Fruit fly (Drosophila melanogaster) whole organism, embryonic: ENCODE measurements around the gene CG33158.

ENCODE experiments used
- Atf-2 ChIP-seq: fragments of 200-800 bp; sonication (Bioruptor generic); optimal IDR thresholded peaks from 2 replicates; lab custom pipeline; 2016; ENCODE audit warnings: missing biosample characterization, missing genetic modification characterization
- B-H2 ChIP-seq: fragments of 200-800 bp; sonication (Bioruptor generic); optimal IDR thresholded peaks from 2 replicates; lab custom pipeline; 2018; ENCODE audit warnings: missing biosample characterization, mild to moderate bottlenecking, missing genetic modification characterization
- CG11560 ChIP-seq: fragments of 200-800 bp; sonication (Bioruptor generic); IDR thresholded peaks from 3 replicates; pipeline ENCODE4 v1.3.6; 2022; ENCODE audit warnings: missing biosample characterization, missing genetic modification characterization
- CG12236 ChIP-seq: fragments of 200-800 bp; sonication (Bioruptor generic); optimal IDR thresholded peaks from 2 replicates; lab custom pipeline; 2016; ENCODE audit warnings: missing biosample characterization, missing genetic modification characterization
- CG13123 ChIP-seq: fragments of 200-800 bp; sonication (Bioruptor generic); optimal IDR thresholded peaks from 2 replicates; lab custom pipeline; 2016; ENCODE audit warnings: missing biosample characterization, missing genetic modification characterization
- CG13424 ChIP-seq: fragments of 200-800 bp; sonication (Bioruptor generic); optimal IDR thresholded peaks from 2 replicates; lab custom pipeline; 2019; ENCODE audit warnings: missing biosample characterization, mild to moderate bottlenecking, missing genetic modification characterization, moderate library complexity
- CG1602 ChIP-seq: fragments of 200-800 bp; sonication (Bioruptor generic); optimal IDR thresholded peaks from 3 replicates; lab custom pipeline; 2016; ENCODE audit warnings: missing biosample characterization, missing genetic modification characterization
- CG17328 ChIP-seq: fragments of 200-800 bp; sonication (Bioruptor generic); IDR thresholded peaks from 2 replicates; pipeline ENCODE4 v1.3.6; 2022; ENCODE audit warnings: missing biosample characterization, missing genetic modification characterization
- CG17361 ChIP-seq: fragments of 200-800 bp; sonication (Bioruptor generic); IDR thresholded peaks from 3 replicates; pipeline ENCODE4 v1.3.6; 2022; ENCODE audit warnings: missing biosample characterization, missing genetic modification characterization
- CG17829 ChIP-seq: fragments of 200-800 bp; optimal IDR thresholded peaks from 2 replicates; lab custom pipeline; 2019; ENCODE audit warnings: missing biosample characterization, mild to moderate bottlenecking, missing genetic modification characterization, moderate library complexity
- CG30020 ChIP-seq: fragments of 200-800 bp; optimal IDR thresholded peaks from 2 replicates; lab custom pipeline; 2019; ENCODE audit warnings: missing biosample characterization, mild to moderate bottlenecking, missing genetic modification characterization, moderate library complexity
- CG32772 ChIP-seq: fragments of 200-800 bp; sonication (Bioruptor generic); IDR thresholded peaks from 2 replicates; pipeline ENCODE4 v1.3.6; 2022; ENCODE audit warnings: missing biosample characterization, missing genetic modification characterization
- CG4282 ChIP-seq: fragments of 200-800 bp; sonication (Bioruptor generic); optimal IDR thresholded peaks from 2 replicates; lab custom pipeline; 2016; ENCODE audit warnings: missing biosample characterization, missing genetic modification characterization
- CG4617 ChIP-seq: fragments of 200-800 bp; sonication (Bioruptor generic); optimal IDR thresholded peaks from 3 replicates; lab custom pipeline; 2016; ENCODE audit warnings: missing biosample characterization, missing genetic modification characterization, borderline replicate concordance
- CG6683 ChIP-seq: fragments of 200-800 bp; sonication (Bioruptor generic); optimal IDR thresholded peaks from 2 replicates; lab custom pipeline; 2017; ENCODE audit warnings: missing biosample characterization, mild to moderate bottlenecking, missing genetic modification characterization, missing genetic modification reagents
- CG6791 ChIP-seq: fragments of 200-800 bp; sonication (Bioruptor generic); IDR thresholded peaks from 3 replicates; pipeline ENCODE4 v1.3.6; 2022; ENCODE audit warnings: missing biosample characterization, missing genetic modification characterization; ENCODE audit not compliant: partially characterized antibody
- CG6813 ChIP-seq: fragments of 200-800 bp; sonication (Bioruptor generic); optimal IDR thresholded peaks from 2 replicates; lab custom pipeline; 2017; ENCODE audit warnings: missing biosample characterization, missing genetic modification characterization, mild to moderate bottlenecking, moderate library complexity, missing genetic modification reagents
- CG7745 ChIP-seq: fragments of 200-800 bp; sonication (Bioruptor generic); optimal IDR thresholded peaks from 2 replicates; lab custom pipeline; 2018; ENCODE audit warnings: missing biosample characterization, mild to moderate bottlenecking, missing genetic modification characterization, moderate library complexity
- Camta ChIP-seq: fragments of 200-800 bp; sonication (Bioruptor generic); optimal IDR thresholded peaks from 2 replicates; lab custom pipeline; 2016; ENCODE audit warnings: missing biosample characterization, missing genetic modification characterization
- Chrac-16 ChIP-seq: fragments of 200-800 bp; sonication (Bioruptor generic); optimal IDR thresholded peaks from 3 replicates; lab custom pipeline; 2016; ENCODE audit warnings: missing biosample characterization, missing genetic modification characterization
- Elba2 ChIP-seq: fragments of 200-800 bp; sonication (Bioruptor generic); optimal IDR thresholded peaks from 3 replicates; lab custom pipeline; 2016; ENCODE audit warnings: missing biosample characterization, missing genetic modification characterization
- HLH3B ChIP-seq: fragments of 200-800 bp; sonication (Bioruptor generic); IDR thresholded peaks from 2 replicates; pipeline ENCODE4 v1.3.6; 2022; ENCODE audit warnings: missing biosample characterization, missing genetic modification characterization
- Hmx ChIP-seq: fragments of 200-800 bp; sonication (Bioruptor generic); optimal IDR thresholded peaks from 2 replicates; lab custom pipeline; 2016; ENCODE audit warnings: missing biosample characterization, missing genetic modification characterization
- Hr51 ChIP-seq, 2 experiments: fragments of 200-800 bp; sonication (Bioruptor generic); optimal IDR thresholded peaks; 2 replicates in 1 of 2; 3 replicates in 1 of 2; lab custom pipeline; 2016 to 2018; ENCODE audit warnings: missing biosample characterization in 2 of 2, missing genetic modification characterization in 2 of 2, mild to moderate bottlenecking in 1 of 2, moderate library complexity in 1 of 2
- Mad ChIP-seq: fragments of 200-800 bp; sonication (Bioruptor generic); optimal IDR thresholded peaks from 2 replicates; lab custom pipeline; 2016; ENCODE audit warnings: missing biosample characterization, missing genetic modification characterization
- Oli ChIP-seq: fragments of 200-800 bp; sonication (Bioruptor generic); optimal IDR thresholded peaks from 2 replicates; lab custom pipeline; 2018; ENCODE audit warnings: missing biosample characterization, mild to moderate bottlenecking, missing genetic modification characterization, moderate library complexity
- Tbp ChIP-seq: fragments of >200 bp; optimal IDR thresholded peaks from 2 replicates; lab custom pipeline; 2018; ENCODE audit warnings: missing biosample characterization, missing genetic modification characterization
- bowl ChIP-seq: fragments of 200-800 bp; sonication (Bioruptor generic); IDR thresholded peaks from 2 replicates; pipeline ENCODE4 v1.3.6; 2022; ENCODE audit warnings: missing biosample characterization, missing genetic modification characterization
- bsh ChIP-seq, 2 experiments: fragments of 200-800 bp; sonication (Bioruptor generic); optimal IDR thresholded peaks; 2 replicates each; lab custom pipeline; 2017 to 2018; ENCODE audit warnings: mild to moderate bottlenecking in 2 of 2, missing biosample characterization in 2 of 2, missing genetic modification characterization in 2 of 2, moderate library complexity in 1 of 2
- caup ChIP-seq: fragments of 200-800 bp; sonication (Bioruptor generic); optimal IDR thresholded peaks from 3 replicates; lab custom pipeline; 2017; ENCODE audit warnings: missing biosample characterization, mild to moderate bottlenecking, missing genetic modification characterization, moderate library complexity; ENCODE audit not compliant: severe bottlenecking
- crp ChIP-seq, 2 experiments: fragments of 200-800 bp; sonication (Bioruptor generic); optimal IDR thresholded peaks; 2 replicates in 1 of 2; 3 replicates in 1 of 2; lab custom pipeline; 2017; ENCODE audit warnings: missing biosample characterization in 2 of 2, missing genetic modification characterization in 2 of 2, mild to moderate bottlenecking in 1 of 2, moderate library complexity in 1 of 2
- danr ChIP-seq: fragments of 200-800 bp; sonication (Bioruptor generic); IDR thresholded peaks from 2 replicates; pipeline ENCODE4 v1.3.6; 2022; ENCODE audit warnings: missing biosample characterization, missing genetic modification characterization
- dati ChIP-seq: fragments of 200-800 bp; sonication (Bioruptor generic); IDR thresholded peaks from 2 replicates; pipeline ENCODE4 v1.3.6; 2022; ENCODE audit warnings: missing biosample characterization, missing genetic modification characterization
- dmrt11E ChIP-seq: fragments of 200-800 bp; sonication (Bioruptor generic); optimal IDR thresholded peaks from 3 replicates; lab custom pipeline; 2018; ENCODE audit warnings: missing biosample characterization, mild to moderate bottlenecking, missing genetic modification characterization, moderate library complexity
- exex ChIP-seq: fragments of 200-800 bp; sonication (Bioruptor generic); optimal IDR thresholded peaks from 4 replicates; lab custom pipeline; 2018; ENCODE audit warnings: missing biosample characterization, mild to moderate bottlenecking, missing genetic modification characterization, moderate library complexity
- fd96Cb ChIP-seq: fragments of 200-800 bp; sonication (Bioruptor generic); optimal IDR thresholded peaks from 2 replicates; lab custom pipeline; 2018; ENCODE audit warnings: missing biosample characterization, mild to moderate bottlenecking, missing genetic modification characterization, moderate library complexity
- gsb ChIP-seq: fragments of 200-800 bp; sonication (Bioruptor generic); IDR thresholded peaks from 2 replicates; pipeline ENCODE4 v1.3.6; 2022; ENCODE audit warnings: missing biosample characterization, missing genetic modification characterization
- knrl ChIP-seq: fragments of 200-800 bp; sonication (Bioruptor generic); IDR thresholded peaks from 3 replicates; pipeline ENCODE4 v1.3.6; 2022; ENCODE audit warnings: missing biosample characterization, missing genetic modification characterization; ENCODE audit not compliant: partially characterized antibody
- nau ChIP-seq: fragments of 200-800 bp; sonication (Bioruptor generic); optimal IDR thresholded peaks from 3 replicates; lab custom pipeline; 2017; ENCODE audit warnings: missing biosample characterization, mild to moderate bottlenecking, missing genetic modification characterization, missing genetic modification reagents
- nerfin-1 ChIP-seq: fragments of 200-800 bp; sonication (Bioruptor generic); optimal IDR thresholded peaks from 3 replicates; lab custom pipeline; 2019; ENCODE audit warnings: missing biosample characterization, mild to moderate bottlenecking, missing genetic modification characterization, moderate library complexity
- otp ChIP-seq: fragments of 200-800 bp; sonication (Bioruptor generic); IDR thresholded peaks from 3 replicates; pipeline ENCODE4, ENCODE4 v1.3.6; 2022; ENCODE audit warnings: missing biosample characterization, missing genetic modification characterization
- peb ChIP-seq: fragments of 200-800 bp; sonication (Bioruptor generic); IDR thresholded peaks from 2 replicates; pipeline ENCODE4 v1.3.6; 2022; ENCODE audit warnings: missing biosample characterization, missing genetic modification characterization
- rib ChIP-seq: fragments of 200-800 bp; sonication (Bioruptor generic); IDR thresholded peaks from 2 replicates; pipeline ENCODE4 v1.3.6; 2022; ENCODE audit warnings: missing biosample characterization, missing genetic modification characterization
- scrt ChIP-seq: fragments of 200-800 bp; sonication (Bioruptor generic); optimal IDR thresholded peaks from 2 replicates; lab custom pipeline; 2018; ENCODE audit warnings: missing biosample characterization, mild to moderate bottlenecking, missing genetic modification characterization, moderate library complexity
- stc ChIP-seq: fragments of 200-800 bp; sonication (Bioruptor generic); IDR thresholded peaks from 2 replicates; pipeline ENCODE4 v1.3.6; 2022; ENCODE audit warnings: missing biosample characterization, missing genetic modification characterization
- toy ChIP-seq: fragments of 200-800 bp; sonication (Bioruptor generic); IDR thresholded peaks from 2 replicates; pipeline ENCODE4 v1.3.6; 2022; ENCODE audit warnings: missing biosample characterization, missing genetic modification characterization

CG33158 gene

dm6 chr3L:16385252-16385879 lies 34.0 kb upstream of the CG33158 start (continued):
- TF ChIP-seq CG13424 (tag; lab: Kevin White, UChicago) (no peak), gsb (GFP tag; lab: Robert Waterston, UW) (no peak), Mad (no peak), B-H2 (GFP tag; lab: Kevin White, UChicago) (peak; percentile 18), CG13123 (GFP tag; lab: Kevin White, UChicago) (no peak), Oli (tag; lab: Kevin White, UChicago) (no peak), crp (GFP tag; optimal IDR thresholded peaks at IDR 0.05; lab: Kevin White, UChicago) (peak in 1 of 2 experiments; percentile 65), CG6683 (GFP tag; lab: Kevin White, UChicago) (no peak), Atf-2 (GFP tag; lab: Kevin White, UChicago) (no peak), CG12236 (GFP tag; lab: Kevin White, UChicago) (peak; percentile 8), HLH3B (GFP tag; lab: Robert Waterston, UW) (no peak), CG32772 (no peak), CG17328 (GFP tag; lab: Robert Waterston, UW) (no peak), Camta (GFP tag; lab: Kevin White, UChicago) (no peak)

dm6 chr3L:16385880-16386584 lies 33.4 kb upstream of the CG33158 start, which contains the start of the genes Agpat3 and RAF2:
Agpat3 (minus strand) TSS chr3L:16385957.
RAF2 (plus strand) TSS chr3L:16386327.
- no peak for TF ChIP-seq otp (GFP tag; lab: Robert Waterston, UW)
- peak; percentile 39 for TF ChIP-seq dmrt11E (tag; lab: Kevin White, UChicago)
- TF ChIP-seq bowl (GFP tag; lab: Robert Waterston, UW): no peak
- TF ChIP-seq scrt (GFP tag; lab: Kevin White, UChicago): no peak
- TF ChIP-seq CG4617 (GFP tag; lab: Kevin White, UChicago): no peak
- TF ChIP-seq CG17328 (GFP tag; lab: Robert Waterston, UW): peak; percentile 46
- peak; percentile 5 to 49 for TF ChIP-seq Hr51 (GFP tag; optimal IDR thresholded peaks at IDR 0.05; lab: Kevin White, UChicago)
- no peak for TF ChIP-seq caup (GFP tag; lab: Kevin White, UChicago)
- no peak for TF ChIP-seq CG11560 (tag; lab: Robert Waterston, UW)
- no peak for TF ChIP-seq Elba2 (GFP tag; lab: Kevin White, UChicago)
- no peak for TF ChIP-seq Tbp (GFP tag; lab: Kevin White, UChicago)
- TF ChIP-seq danr (GFP tag; lab: Robert Waterston, UW): no peak
- peak; percentile 49 for TF ChIP-seq CG13424 (tag; lab: Kevin White, UChicago)
- TF ChIP-seq CG4282 (GFP tag; lab: Kevin White, UChicago): no peak
- TF ChIP-seq dati: no peak
- TF ChIP-seq fd96Cb (tag; lab: Kevin White, UChicago): peak; percentile 52
- TF ChIP-seq exex (tag; lab: Kevin White, UChicago): no peak
- TF ChIP-seq CG17829 (tag; lab: Kevin White, UChicago): peak; percentile 46
- TF ChIP-seq Chrac-16: peak; percentile 66
- no peak for TF ChIP-seq CG6791
- no peak for TF ChIP-seq nerfin-1
- TF ChIP-seq CG7745: peak; percentile 95
- TF ChIP-seq peb (GFP tag; lab: Robert Waterston, UW): no peak; the same call in 1 of the 2 replicates
- no peak for TF ChIP-seq stc
- peak; percentile 77; the same call in 2 of the 3 replicates for TF ChIP-seq CG17361 (GFP tag; lab: Robert Waterston, UW)
- TF ChIP-seq toy (GFP tag; lab: Robert Waterston, UW): no peak
- peak; percentile 31; the same call in 1 of the 2 replicates for TF ChIP-seq HLH3B (GFP tag; lab: Robert Waterston, UW)
- peak; percentile 64 for TF ChIP-seq CG1602 (GFP tag; lab: Kevin White, UChicago)
- TF ChIP-seq rib: no peak
- TF ChIP-seq CG6813 (GFP tag; lab: Kevin White, UChicago): no peak
- no peak for TF ChIP-seq knrl (GFP tag; lab: Robert Waterston, UW)
- TF ChIP-seq bsh (GFP tag; optimal IDR thresholded peaks at IDR 0.05; lab: Kevin White, UChicago): peak in 1 of 2 experiments; percentile 35
- TF ChIP-seq nau: no peak
- TF ChIP-seq Hmx (GFP tag; lab: Kevin White, UChicago): no peak
- peak; percentile 60 for TF ChIP-seq CG30020 (tag; lab: Kevin White, UChicago)
